Worm (Caenorhabditis elegans) whole organism, mixed stage, embryonic: ENCODE results near the gene smr-1.

ENCODE experiments used
- bed-3 ChIP-seq: fragments of 200-800 bp; sonication (Bioruptor generic); optimal IDR thresholded peaks from 3 replicates; lab custom pipeline; 2018; ENCODE audit warnings: mild to moderate bottlenecking, missing genetic modification characterization, moderate library complexity, missing compliant biosample characterization
- blmp-1 ChIP-seq: fragments of 150-350 bp; optimal IDR thresholded peaks from 2 replicates; lab custom pipeline; 2014; ENCODE audit warnings: missing biosample characterization, missing genetic modification characterization
- ceh-39 ChIP-seq: fragments of 150-350 bp; optimal IDR thresholded peaks from 2 replicates; lab custom pipeline; 2014; ENCODE audit warnings: missing biosample characterization, missing genetic modification characterization
- ceh-43 ChIP-seq: fragments of 200-800 bp; sonication (Bioruptor generic); optimal IDR thresholded peaks from 2 replicates; lab custom pipeline; 2018; ENCODE audit warnings: mild to moderate bottlenecking, missing genetic modification characterization, moderate library complexity, missing compliant biosample characterization
- ceh-83 ChIP-seq: fragments of 200-800 bp; sonication (Bioruptor generic); optimal IDR thresholded peaks from 2 replicates; lab custom pipeline; 2018; ENCODE audit warnings: mild to moderate bottlenecking, missing genetic modification characterization, missing compliant biosample characterization
- ces-1 ChIP-seq: fragments of 150-350 bp; optimal IDR thresholded peaks from 2 replicates; lab custom pipeline; 2014; ENCODE audit warnings: missing biosample characterization, missing genetic modification reagents, missing genetic modification characterization
- cnd-1 ChIP-seq: fragments of 200-800 bp; sonication (Bioruptor generic); optimal IDR thresholded peaks from 2 replicates; lab custom pipeline; 2018; ENCODE audit warnings: mild to moderate bottlenecking, missing genetic modification characterization, missing compliant biosample characterization
- drap-1 ChIP-seq: fragments of 200-800 bp; sonication (Bioruptor generic); optimal IDR thresholded peaks from 3 replicates; lab custom pipeline; 2018; ENCODE audit warnings: mild to moderate bottlenecking, missing genetic modification characterization, missing compliant biosample characterization
- elt-3 ChIP-seq: fragments of 150-350 bp; optimal IDR thresholded peaks from 2 replicates; lab custom pipeline; 2014; ENCODE audit warnings: missing biosample characterization, missing genetic modification characterization
- flh-1 ChIP-seq: fragments of 200-800 bp; sonication (Bioruptor generic); optimal IDR thresholded peaks from 2 replicates; lab custom pipeline; 2018; ENCODE audit warnings: mild to moderate bottlenecking, missing genetic modification characterization, moderate library complexity, missing compliant biosample characterization
- ham-2 ChIP-seq: fragments of 200-800 bp; sonication (Bioruptor generic); optimal IDR thresholded peaks from 2 replicates; lab custom pipeline; 2018; ENCODE audit warnings: mild to moderate bottlenecking, missing genetic modification characterization, missing compliant biosample characterization
- hlh-1 ChIP-seq: fragments of 150-350 bp; optimal IDR thresholded peaks from 2 replicates; lab custom pipeline; 2014; ENCODE audit warnings: missing biosample characterization, missing genetic modification reagents, missing genetic modification characterization
- lin-32 ChIP-seq: fragments of 200-800 bp; sonication (Bioruptor generic); optimal IDR thresholded peaks from 2 replicates; lab custom pipeline; 2018; ENCODE audit warnings: mild to moderate bottlenecking, missing genetic modification characterization, missing compliant biosample characterization
- mab-5 ChIP-seq: fragments of 150-350 bp; optimal IDR thresholded peaks from 2 replicates; lab custom pipeline; 2014; ENCODE audit warnings: missing biosample characterization, missing genetic modification characterization
- mep-1 ChIP-seq: fragments of 150-350 bp; optimal IDR thresholded peaks from 2 replicates; lab custom pipeline; 2017; ENCODE audit warnings: missing biosample characterization, missing genetic modification reagents, missing genetic modification characterization, inconsistent platforms
- mls-2 ChIP-seq: sonication (generic microtip); optimal IDR thresholded peaks from 2 replicates; lab custom pipeline; 2016; ENCODE audit warnings: mild to moderate bottlenecking, missing genetic modification characterization, moderate library complexity, missing compliant biosample characterization
- nhr-12 ChIP-seq: fragments of 150-350 bp; optimal IDR thresholded peaks from 2 replicates; lab custom pipeline; 2014; ENCODE audit warnings: missing biosample characterization, missing genetic modification characterization
- nhr-2 ChIP-seq: fragments of 150-350 bp; optimal IDR thresholded peaks from 2 replicates; lab custom pipeline; 2014; ENCODE audit warnings: missing biosample characterization, missing genetic modification characterization
- nhr-237 ChIP-seq: fragments of 150-350 bp; optimal IDR thresholded peaks from 2 replicates; lab custom pipeline; 2014; ENCODE audit warnings: missing biosample characterization, missing genetic modification characterization
- nhr-28 ChIP-seq: fragments of 150-350 bp; optimal IDR thresholded peaks from 2 replicates; lab custom pipeline; 2014; ENCODE audit warnings: missing biosample characterization, missing genetic modification characterization
- nhr-76 ChIP-seq: sonication (generic microtip); optimal IDR thresholded peaks from 2 replicates; lab custom pipeline; 2017; ENCODE audit warnings: missing biosample characterization, missing genetic modification characterization
- pha-4 ChIP-seq: fragments of 150-350 bp; optimal IDR thresholded peaks from 2 replicates; lab custom pipeline; 2018; ENCODE audit warnings: missing biosample characterization, missing genetic modification reagents, missing genetic modification characterization
- sem-2 ChIP-seq: fragments of 200-800 bp; sonication (Bioruptor generic); optimal IDR thresholded peaks from 2 replicates; lab custom pipeline; 2018; ENCODE audit warnings: mild to moderate bottlenecking, missing genetic modification characterization, missing compliant biosample characterization
- snpc-4 ChIP-seq: fragments of 150-350 bp; optimal IDR thresholded peaks from 2 replicates; lab custom pipeline; 2014; ENCODE audit warnings: missing biosample characterization, missing genetic modification characterization
- sptf-1 ChIP-seq: sonication (generic microtip); optimal IDR thresholded peaks from 2 replicates; lab custom pipeline; 2017; ENCODE audit warnings: mild to moderate bottlenecking, missing genetic modification characterization, moderate library complexity, missing compliant biosample characterization
- tbx-8 ChIP-seq: fragments of 200-800 bp; sonication (Bioruptor generic); optimal IDR thresholded peaks from 2 replicates; lab custom pipeline; 2018; ENCODE audit warnings: mild to moderate bottlenecking, missing genetic modification characterization, moderate library complexity, missing compliant biosample characterization
- unc-120 ChIP-seq: sonication (generic microtip); optimal IDR thresholded peaks from 2 replicates; lab custom pipeline; 2017; ENCODE audit warnings: missing genetic modification characterization, missing compliant biosample characterization; ENCODE audit not compliant: poor library complexity, severe bottlenecking
- unc-39 ChIP-seq: fragments of 150-350 bp; optimal IDR thresholded peaks from 2 replicates; lab custom pipeline; 2014; ENCODE audit warnings: missing biosample characterization, missing genetic modification characterization
- zip-8 ChIP-seq: fragments of 150-350 bp; optimal IDR thresholded peaks from 2 replicates; lab custom pipeline; 2014; ENCODE audit warnings: missing biosample characterization, missing genetic modification characterization

The smr-1 gene

DNA sequence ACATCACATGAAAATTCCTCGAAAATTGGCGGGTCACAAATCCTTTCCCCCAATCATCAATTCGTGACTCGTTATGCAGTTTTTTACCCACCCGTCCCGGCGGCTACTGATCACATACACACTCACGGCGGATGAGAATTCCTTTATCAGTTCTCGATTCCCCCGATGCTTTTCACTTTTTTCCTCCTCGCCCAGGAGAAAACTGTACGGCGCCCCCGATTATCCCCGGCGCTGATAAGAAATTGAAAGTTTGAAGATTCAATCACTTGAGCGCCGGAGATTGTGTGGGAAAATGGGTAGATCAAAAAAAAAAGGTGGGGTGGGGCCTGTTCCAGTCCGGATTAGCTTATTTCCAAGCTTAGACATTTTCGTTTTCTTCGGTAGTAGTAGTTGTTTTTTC is 4.9 kb downstream of the smr-1 start:
- TF ChIP-seq ceh-83, result no peak
- no peak for TF ChIP-seq unc-120 (tag; lab: Kevin White, UChicago)
- TF ChIP-seq sem-2 (GFP tag; lab: Kevin White, UChicago), result no peak
- TF ChIP-seq blmp-1 (tag; lab: Kevin White, UChicago), result peak; percentile 56
- no peak for TF ChIP-seq tbx-8 (GFP tag; lab: Kevin White, UChicago)

DNA sequence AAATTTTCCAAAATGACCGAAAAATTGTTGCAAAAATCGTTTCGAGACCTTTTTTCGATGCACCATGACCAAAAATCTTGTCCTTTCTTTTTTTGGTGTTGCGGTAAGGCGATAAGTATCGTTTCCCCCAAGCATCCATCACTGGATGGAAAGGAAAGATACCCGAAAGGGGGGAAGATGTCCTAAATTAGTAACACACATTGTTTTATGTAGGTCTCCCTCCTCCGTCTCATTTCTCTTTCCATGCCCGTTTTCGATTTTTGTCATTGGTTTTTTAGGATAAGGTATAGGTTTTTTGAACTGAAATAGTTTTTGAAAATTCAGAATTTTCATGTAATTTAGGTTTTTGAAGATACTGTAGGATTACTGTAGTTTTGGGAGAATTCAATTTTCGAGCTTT is 6.5 kb downstream of the smr-1 start:
- TF ChIP-seq ham-2 (GFP tag; lab: Kevin White, UChicago), result no peak
- no peak for TF ChIP-seq flh-1 (GFP tag; lab: Kevin White, UChicago)
- TF ChIP-seq drap-1, result no peak
- no peak for TF ChIP-seq ces-1 (GFP tag; lab: Kevin White, UChicago)
- no peak for TF ChIP-seq nhr-2
- TF ChIP-seq nhr-237, result no peak

DNA sequence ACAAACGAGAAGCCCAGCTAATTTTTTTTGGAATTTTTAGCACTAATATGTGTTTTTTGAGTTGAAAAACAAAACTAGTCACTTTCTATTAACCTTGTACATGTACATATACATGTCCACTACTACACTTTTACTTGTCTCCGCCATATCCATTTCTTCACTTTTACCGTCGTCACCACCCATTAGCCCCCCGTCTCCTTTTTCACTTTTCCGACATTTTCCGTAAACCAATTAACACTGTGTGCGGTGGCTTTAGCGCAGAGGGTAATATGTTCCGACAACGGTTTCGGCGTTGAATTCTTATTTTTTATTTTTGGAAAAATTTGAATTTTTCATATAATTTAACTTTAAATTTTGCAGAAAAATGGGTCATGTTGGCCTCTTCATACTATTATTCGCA is 8.7 kb downstream of the smr-1 start, which contains the start of gene cdh-12:
TSS of gene cdh-12 (plus strand) at position 365 of the 400 bp plus-strand sequence.
- no peak for TF ChIP-seq snpc-4 (tag; lab: Kevin White, UChicago)
- peak; percentile 65 for TF ChIP-seq blmp-1 (tag; lab: Kevin White, UChicago)
- TF ChIP-seq mep-1 (tag; lab: Kevin White, UChicago), result no peak

DNA sequence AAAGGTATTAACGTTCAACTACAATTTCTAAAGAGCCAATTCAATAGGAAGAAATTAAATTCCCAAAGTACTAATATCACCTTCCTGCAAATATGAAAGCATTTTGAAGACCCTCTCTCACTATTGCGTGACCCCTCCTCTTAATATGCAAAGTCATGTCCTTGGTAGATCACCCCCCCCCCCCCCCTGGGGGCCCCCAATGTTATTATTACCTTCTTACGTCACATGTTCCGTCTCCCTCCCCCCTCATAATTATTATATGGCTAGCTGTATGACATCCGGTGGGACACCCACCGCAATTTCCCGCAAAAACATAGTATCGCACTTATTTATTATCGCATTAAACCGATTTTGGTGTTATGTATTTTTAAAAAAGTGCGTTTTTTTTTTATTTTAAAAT is 19.0 kb downstream of the smr-1 start:
- TF ChIP-seq nhr-2 (peak; percentile 73), nhr-76 (tag; lab: Kevin White, UChicago) (no peak), nhr-12 (no peak), mls-2 (tag; lab: Kevin White, UChicago) (peak; percentile 30), zip-8 (tag; lab: Kevin White, UChicago) (peak; percentile 55), sptf-1 (tag; lab: Kevin White, UChicago) (peak; percentile 50), ham-2 (GFP tag; lab: Kevin White, UChicago) (no peak)

DNA sequence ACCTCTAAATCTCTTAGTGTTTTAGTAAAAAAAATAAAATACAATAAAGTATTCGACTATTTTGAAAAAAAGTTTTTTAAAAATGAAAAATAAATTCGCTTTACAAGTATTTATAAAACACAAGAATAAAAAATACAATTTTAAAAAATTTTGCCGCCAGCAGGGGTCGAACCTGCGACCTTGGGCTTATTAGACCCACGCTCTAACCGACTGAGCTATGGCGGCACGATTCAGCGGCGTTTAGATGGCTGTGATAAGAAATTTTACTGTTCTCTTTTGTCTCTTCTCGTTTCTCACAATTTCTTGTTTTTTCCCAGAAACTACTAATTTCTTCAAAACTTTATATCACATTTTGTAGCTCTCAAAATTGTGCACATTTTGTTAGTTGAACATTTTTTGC is 20.2 kb downstream of the smr-1 start:
- no peak for TF ChIP-seq sptf-1 (tag; lab: Kevin White, UChicago)
- no peak for TF ChIP-seq mab-5 (tag; lab: Kevin White, UChicago)
- TF ChIP-seq ceh-43 (GFP tag; lab: Kevin White, UChicago), result no peak
- no peak for TF ChIP-seq zip-8 (tag; lab: Kevin White, UChicago)
- no peak for TF ChIP-seq ces-1 (GFP tag; lab: Kevin White, UChicago)
- TF ChIP-seq nhr-28 (tag; lab: Kevin White, UChicago), result no peak
- TF ChIP-seq hlh-1, result no peak
- no peak for TF ChIP-seq mls-2 (tag; lab: Kevin White, UChicago)
- TF ChIP-seq snpc-4 (tag; lab: Kevin White, UChicago), result no peak
- TF ChIP-seq ham-2 (GFP tag; lab: Kevin White, UChicago), result no peak
- TF ChIP-seq mep-1 (tag; lab: Kevin White, UChicago), result no peak
- no peak for TF ChIP-seq elt-3 (tag; lab: Kevin White, UChicago)
- TF ChIP-seq flh-1 (GFP tag; lab: Kevin White, UChicago), result no peak
- TF ChIP-seq pha-4 (tag; lab: Kevin White, UChicago), result no peak
- TF ChIP-seq, all 35 proteins: peak for 0

DNA sequence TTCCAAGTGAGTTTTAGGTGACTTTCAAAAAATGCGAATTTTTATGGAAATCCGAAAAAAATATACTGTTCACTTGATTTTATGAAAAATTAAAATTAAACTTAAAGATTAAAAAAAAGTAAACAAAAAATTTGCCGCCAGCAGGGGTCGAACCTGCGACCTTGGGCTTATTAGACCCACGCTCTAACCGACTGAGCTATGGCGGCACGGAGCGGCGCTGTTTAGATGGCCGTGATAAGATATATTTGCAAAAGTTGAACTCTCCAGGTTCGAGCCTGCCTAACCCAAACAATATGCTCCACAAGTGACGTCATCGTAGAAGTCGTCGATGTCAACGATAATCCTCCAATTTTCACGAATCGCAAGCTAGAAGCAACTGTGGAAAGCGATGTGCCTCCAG is 21.7 kb downstream of the smr-1 start:
- TF ChIP-seq nhr-237 (no peak), drap-1 (no peak), bed-3 (GFP tag; lab: Kevin White, UChicago) (no peak), tbx-8 (GFP tag; lab: Kevin White, UChicago) (no peak), nhr-28 (tag; lab: Kevin White, UChicago) (no peak), ces-1 (GFP tag; lab: Kevin White, UChicago) (no peak), sptf-1 (tag; lab: Kevin White, UChicago) (no peak), ceh-83 (no peak), nhr-76 (tag; lab: Kevin White, UChicago) (no peak), sem-2 (GFP tag; lab: Kevin White, UChicago) (no peak), mep-1 (tag; lab: Kevin White, UChicago) (no peak), pha-4 (tag; lab: Kevin White, UChicago) (no peak), snpc-4 (tag; lab: Kevin White, UChicago) (no peak), ceh-39 (tag; lab: Kevin White, UChicago) (no peak), cnd-1 (no peak), ham-2 (GFP tag; lab: Kevin White, UChicago) (no peak), lin-32 (GFP tag; lab: Kevin White, UChicago) (no peak), zip-8 (tag; lab: Kevin White, UChicago) (no peak), unc-39 (no peak), ceh-43 (GFP tag; lab: Kevin White, UChicago) (no peak)
